Worm (Caenorhabditis elegans): ENCODE measurements around the gene B0432.7.

B0432.7 gene

ce11 chrII:285627-286550 is 12.1 kb upstream of the B0432.7 start, which contains the start of gene B0432.10 (continued):
- TF ChIP-seq nhr-28 (tag; optimal IDR thresholded peaks at IDR 0.05): no peak
- peak in 1 of 2 experiments; percentile 54 for TF ChIP-seq ztf-11 (tag; optimal IDR thresholded peaks at IDR 0.05)
- TF ChIP-seq elt-2 (tag; optimal IDR thresholded peaks at IDR 0.05): peak; percentile 52
- peak; percentile 85 for TF ChIP-seq lin-13 (GFP tag; optimal IDR thresholded peaks at IDR 0.05)
- peak; percentile 82 for TF ChIP-seq isw-1 (GFP tag; IDR thresholded peaks at IDR 0.05)
- no peak for TF ChIP-seq ces-1 (GFP tag; optimal IDR thresholded peaks at IDR 0.05)
- TF ChIP-seq sptf-1 (tag; optimal IDR thresholded peaks at IDR 0.05): no peak
- peak; percentile 88 for TF ChIP-seq xbp-1 (tag; optimal IDR thresholded peaks at IDR 0.05)
- TF ChIP-seq nhr-20 (tag; optimal IDR thresholded peaks at IDR 0.05): peak; percentile 89
- TF ChIP-seq hpl-2 (GFP tag; optimal IDR thresholded peaks at IDR 0.05): no peak

ce11 chrII:283594-283993 is 9.8 kb upstream of the B0432.7 start, which contains the start of gene B0432.9:
Gene B0432.9, minus strand, starts transcription at chrII:283694.
- no peak for TF ChIP-seq ceh-90 (tag; optimal IDR thresholded peaks at IDR 0.05)
- no peak for TF ChIP-seq skn-1 (tag; optimal IDR thresholded peaks at IDR 0.05)
- no peak for TF ChIP-seq isw-1 (GFP tag; IDR thresholded peaks at IDR 0.05)
- TF ChIP-seq lin-39 (tag; optimal IDR thresholded peaks at IDR 0.05): no peak
- TF ChIP-seq sptf-1 (tag; optimal IDR thresholded peaks at IDR 0.05): no peak
- no peak for TF ChIP-seq fkh-8 (tag; optimal IDR thresholded peaks at IDR 0.05)

ce11 chrII:282483-282882 is 8.7 kb upstream of the B0432.7 start, which contains the start of gene trul-1:
Gene trul-1, minus strand, starts transcription at chrII:282583.
- TF ChIP-seq fos-1 (tag; optimal IDR thresholded peaks at IDR 0.05) (no peak), rnt-1 (tag; optimal IDR thresholded peaks at IDR 0.05) (no peak), mef-2 (tag; optimal IDR thresholded peaks at IDR 0.05) (no peak), ceh-90 (tag; optimal IDR thresholded peaks at IDR 0.05) (no peak), ceh-63 (GFP tag; optimal IDR thresholded peaks at IDR 0.05) (no peak), hlh-17 (GFP tag; optimal IDR thresholded peaks at IDR 0.05; ENCODE audit: borderline replicate concordance) (no peak), lin-14 (GFP tag; optimal IDR thresholded peaks at IDR 0.05) (no peak), nhr-77 (tag; optimal IDR thresholded peaks at IDR 0.05) (no peak), aly-2 (tag; optimal IDR thresholded peaks at IDR 0.05) (no peak), lin-35 (GFP tag; optimal IDR thresholded peaks at IDR 0.05) (no peak), zip-4 (GFP tag; optimal IDR thresholded peaks at IDR 0.05) (no peak), efl-1 (optimal IDR thresholded peaks at IDR 0.05) (no peak), efl-1 (GFP tag; optimal IDR thresholded peaks at IDR 0.05 in 1 of 2) (no peak), unc-62 (GFP tag; optimal IDR thresholded peaks at IDR 0.05) (no peak), pax-3 (tag; optimal IDR thresholded peaks at IDR 0.05) (no peak), ets-5 (GFP tag; IDR thresholded peaks at IDR 0.05) (no peak), nhr-90 (tag; optimal IDR thresholded peaks at IDR 0.05; ENCODE audit: poor library complexity) (no peak), ceh-88 (GFP tag; IDR thresholded peaks at IDR 0.05) (no peak), mep-1 (tag; optimal IDR thresholded peaks at IDR 0.05) (no peak), tlp-1 (tag; optimal IDR thresholded peaks at IDR 0.05) (no peak)

- no peak for TF ChIP-seq nhr-19 (GFP tag; conservative IDR thresholded peaks at IDR 0.05)
- no peak for TF ChIP-seq vab-15 (tag; optimal IDR thresholded peaks at IDR 0.05)
- no peak for TF ChIP-seq fkh-4 (tag; optimal IDR thresholded peaks at IDR 0.05; ENCODE audit: borderline replicate concordance)
- no peak for TF ChIP-seq nhr-76 (tag; optimal IDR thresholded peaks at IDR 0.05)
- TF ChIP-seq F16B12.6 (tag; optimal IDR thresholded peaks at IDR 0.05): no peak
- no peak for TF ChIP-seq nhr-11 (tag; optimal IDR thresholded peaks at IDR 0.05)
- no peak for TF ChIP-seq ceh-8 (GFP tag; optimal IDR thresholded peaks at IDR 0.05)
- TF ChIP-seq rnt-1 (tag; optimal IDR thresholded peaks at IDR 0.05): no peak
- no peak for TF ChIP-seq tlp-1 (tag; optimal IDR thresholded peaks at IDR 0.05)
Measured at ce11 chrII:278636-279035, 4.9 kb upstream of the B0432.7 start, which contains the start of gene B0432.8. Gene B0432.8, minus strand, starts transcription at chrII:278736.

Data from whole organism, L1 larva.